Fruit fly (Drosophila melanogaster): ENCODE measurements around the gene Tim23.

Gene Tim23

DNA sequence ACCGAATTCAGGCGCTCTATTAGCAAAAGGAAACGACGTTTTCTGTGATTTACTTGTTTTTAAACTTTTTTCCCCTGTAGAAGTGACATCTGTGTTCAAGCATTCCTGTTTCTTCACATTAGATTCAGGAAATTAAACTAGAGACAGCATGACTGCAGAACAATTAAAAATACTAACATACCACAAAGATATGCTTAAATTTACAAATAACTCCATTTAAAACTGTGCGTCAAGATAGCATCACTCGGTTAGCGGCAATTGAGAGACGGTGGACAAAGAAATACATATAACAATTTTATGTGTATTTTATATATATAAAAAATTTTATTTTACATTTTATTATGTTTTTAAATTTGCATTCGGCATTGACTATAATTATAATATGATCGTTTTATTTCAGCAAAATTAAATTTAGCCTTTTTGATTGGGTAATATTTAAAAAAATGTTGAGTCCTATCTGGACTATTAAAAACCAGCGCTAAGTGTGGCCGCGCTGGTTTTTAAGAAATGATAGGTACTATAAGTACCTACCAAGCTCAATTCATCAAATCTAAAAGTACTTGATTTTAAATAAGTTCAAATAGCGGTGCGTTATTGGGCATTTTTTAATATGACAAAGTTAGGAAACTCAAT is at the start of gene Tim23:
Tim23 (minus strand) TSS at position 144 of the 633 bp plus-strand sequence.
- no peak for TF ChIP-seq noc (tag; optimal IDR thresholded peaks at IDR 0.05)

DNA sequence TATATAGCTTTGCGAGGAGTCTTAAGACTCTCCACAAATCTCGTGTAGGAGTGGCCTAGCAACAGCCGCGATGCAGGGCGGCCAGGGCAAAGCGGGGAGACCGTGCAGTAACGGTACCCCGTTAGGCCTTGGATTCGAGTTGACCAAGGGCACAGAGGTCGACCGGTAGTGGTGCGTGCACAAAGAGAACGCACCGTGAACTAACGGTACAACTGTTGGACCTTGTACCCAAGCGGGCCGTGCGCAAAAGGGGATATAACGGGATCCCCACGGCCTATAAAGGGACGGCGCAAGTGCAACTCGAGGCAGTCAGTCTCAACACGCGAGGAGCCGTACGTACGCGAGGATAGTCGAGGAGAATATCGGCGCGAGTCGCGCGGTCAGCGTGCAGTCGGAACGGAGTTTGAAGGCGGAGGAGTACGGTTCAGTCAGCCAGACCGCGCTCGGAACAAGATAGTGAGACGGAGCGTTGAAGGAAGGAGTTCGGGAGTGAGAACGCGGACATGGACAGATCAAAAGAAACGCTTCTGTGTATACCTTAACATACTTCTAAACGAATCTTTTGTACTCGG is 18.9 kb upstream of the Tim23 start:
- TF ChIP-seq noc (tag; optimal IDR thresholded peaks at IDR 0.05): no peak

DNA sequence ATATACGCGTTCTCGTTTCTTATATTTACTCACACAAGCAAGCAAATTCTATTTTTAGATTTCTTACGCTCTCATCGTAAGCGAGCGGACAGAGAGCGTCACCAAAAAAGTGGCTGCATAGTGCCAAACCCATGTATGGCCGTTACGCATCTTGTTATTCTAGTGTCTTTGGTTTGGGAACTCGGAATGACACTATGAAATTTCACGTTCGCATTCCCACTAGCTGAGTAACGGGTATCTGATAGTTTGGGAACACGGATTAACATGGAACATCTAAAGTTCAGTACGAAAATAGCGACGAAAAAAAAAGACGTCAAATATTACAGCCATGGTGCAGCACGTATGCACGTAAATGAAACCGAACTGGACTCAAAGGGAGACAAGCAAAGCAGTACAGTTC is 1.7 kb upstream of the Tim23 start:
- TF ChIP-seq noc (tag; optimal IDR thresholded peaks at IDR 0.05): no peak

DNA sequence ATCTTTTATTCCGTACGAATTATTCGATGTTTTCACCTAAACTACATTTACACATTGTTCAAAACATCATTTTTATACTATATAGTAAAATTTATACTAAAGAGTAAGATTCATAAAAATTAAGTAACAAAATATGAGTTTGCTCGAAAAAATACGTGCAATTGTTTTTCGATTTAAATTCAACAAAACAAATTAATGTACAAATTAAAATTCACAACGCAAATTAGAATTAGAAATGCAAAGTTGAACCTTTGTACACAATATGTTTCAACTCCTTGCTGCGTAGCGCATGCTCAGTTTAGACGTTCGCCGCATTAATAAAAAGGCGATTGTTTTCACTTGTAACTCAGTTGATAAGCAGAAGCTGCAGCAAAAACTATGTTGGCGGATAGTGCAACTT is 2.0 kb downstream of the Tim23 start, which contains the start of gene Gpb5:
Gpb5 (plus strand) TSS at position 301 of the 400 bp plus-strand sequence.
- TF ChIP-seq noc (tag; optimal IDR thresholded peaks at IDR 0.05): no peak

Measured in whole organism, larva.